Worm (Caenorhabditis elegans): ENCODE results near the gene inx-5.

ce11 chrX:8276984-8277383, 25.2 kb downstream of the inx-5 start:
- TF ChIP-seq pes-1 (GFP tag; IDR thresholded peaks at IDR 0.05) (no peak), tbx-11 (GFP tag; IDR thresholded peaks at IDR 0.05) (no peak), ama-1 (optimal IDR thresholded peaks at IDR 0.05) (no peak), tra-4 (tag; optimal IDR thresholded peaks at IDR 0.05) (no peak), aly-1 (tag; optimal IDR thresholded peaks at IDR 0.05) (no peak), flt-1 (GFP tag; IDR thresholded peaks at IDR 0.05) (no peak), F13C5.2 (tag; optimal IDR thresholded peaks at IDR 0.05) (no peak), hmg-4 (GFP tag; optimal IDR thresholded peaks at IDR 0.05) (no peak), ets-7 (tag; optimal IDR thresholded peaks at IDR 0.05) (no peak), scrt-1 (GFP tag; IDR thresholded peaks at IDR 0.05) (no peak), B0310.2 (tag; optimal IDR thresholded peaks at IDR 0.05) (no peak)
